Worm (Caenorhabditis elegans) whole organism, mixed stage, embryonic: ENCODE results near the gene Y110A2AL.2.

Experiments used
- ceh-43 ChIP-seq: fragments of 200-800 bp; sonication (Bioruptor generic); optimal IDR thresholded peaks from 2 replicates; lab custom pipeline; 2018; ENCODE audit warnings: mild to moderate bottlenecking, missing genetic modification characterization, moderate library complexity, missing compliant biosample characterization
- elt-1 ChIP-seq: sonication (generic microtip); optimal IDR thresholded peaks from 2 replicates; lab custom pipeline; 2017; ENCODE audit warnings: missing genetic modification characterization, mild to moderate bottlenecking, missing compliant biosample characterization, antibody characterized with exemption, moderate library complexity, borderline replicate concordance; ENCODE audit not compliant: insufficient read depth
- elt-3 ChIP-seq: fragments of 150-350 bp; optimal IDR thresholded peaks from 2 replicates; lab custom pipeline; 2014; ENCODE audit warnings: missing biosample characterization, missing genetic modification characterization
- ham-2 ChIP-seq: fragments of 200-800 bp; sonication (Bioruptor generic); optimal IDR thresholded peaks from 2 replicates; lab custom pipeline; 2018; ENCODE audit warnings: mild to moderate bottlenecking, missing genetic modification characterization, missing compliant biosample characterization
- nhr-12 ChIP-seq: fragments of 150-350 bp; optimal IDR thresholded peaks from 2 replicates; lab custom pipeline; 2014; ENCODE audit warnings: missing biosample characterization, missing genetic modification characterization
- nhr-28 ChIP-seq: fragments of 150-350 bp; optimal IDR thresholded peaks from 2 replicates; lab custom pipeline; 2014; ENCODE audit warnings: missing biosample characterization, missing genetic modification characterization
- snpc-4 ChIP-seq: fragments of 150-350 bp; optimal IDR thresholded peaks from 2 replicates; lab custom pipeline; 2014; ENCODE audit warnings: missing biosample characterization, missing genetic modification characterization
- sptf-1 ChIP-seq: sonication (generic microtip); optimal IDR thresholded peaks from 2 replicates; lab custom pipeline; 2017; ENCODE audit warnings: mild to moderate bottlenecking, missing genetic modification characterization, moderate library complexity, missing compliant biosample characterization
- unc-62 ChIP-seq: fragments of 150-350 bp; optimal IDR thresholded peaks from 2 replicates; lab custom pipeline; 2014; ENCODE audit warnings: missing biosample characterization, missing genetic modification reagents, missing genetic modification characterization

- no peak for TF ChIP-seq unc-62 (GFP tag; lab: Kevin White, UChicago)
- TF ChIP-seq nhr-12 (tag; lab: Kevin White, UChicago): no peak
- TF ChIP-seq ceh-43 (GFP tag; lab: Kevin White, UChicago): no peak
- TF ChIP-seq ham-2: no peak
- no peak for TF ChIP-seq sptf-1 (tag; lab: Kevin White, UChicago)
- no peak for TF ChIP-seq elt-3
- TF ChIP-seq elt-1 (tag; lab: Kevin White, UChicago): no peak
- no peak for TF ChIP-seq snpc-4 (tag; lab: Kevin White, UChicago)
- TF ChIP-seq nhr-28 (tag; lab: Kevin White, UChicago): no peak
Observed at ce11 chrII:2841529-2841928, 26.3 kb upstream of the Y110A2AL.2 start, which contains the start of gene Y110A2AL.6.
